Fruit fly (Drosophila melanogaster) whole organism, embryonic: Measurements from ENCODE around the gene CG13949.

Experiments used
- CG12299 ChIP-seq: fragments of 200-800 bp; sonication (Bioruptor generic); optimal IDR thresholded peaks from 2 replicates; lab custom pipeline; 2018; ENCODE audit warnings: missing biosample characterization, mild to moderate bottlenecking, missing genetic modification characterization
- CG12942 ChIP-seq: fragments of 200-800 bp; sonication (Bioruptor generic); optimal IDR thresholded peaks from 3 replicates; lab custom pipeline; 2016; ENCODE audit warnings: missing biosample characterization, missing genetic modification characterization
- CG13424 ChIP-seq: fragments of 200-800 bp; sonication (Bioruptor generic); optimal IDR thresholded peaks from 2 replicates; lab custom pipeline; 2019; ENCODE audit warnings: missing biosample characterization, mild to moderate bottlenecking, missing genetic modification characterization, moderate library complexity
- CG17328 ChIP-seq: fragments of 200-800 bp; sonication (Bioruptor generic); IDR thresholded peaks from 2 replicates; pipeline ENCODE4 v1.3.6; 2022; ENCODE audit warnings: missing biosample characterization, missing genetic modification characterization
- CG17802 ChIP-seq: fragments of 200-800 bp; sonication (Bioruptor generic); optimal IDR thresholded peaks from 2 replicates; lab custom pipeline; 2018; ENCODE audit warnings: missing biosample characterization, mild to moderate bottlenecking, missing genetic modification characterization, moderate library complexity
- CG18262 ChIP-seq: fragments of 200-800 bp; optimal IDR thresholded peaks from 3 replicates; lab custom pipeline; 2019; ENCODE audit warnings: missing biosample characterization, mild to moderate bottlenecking, missing genetic modification characterization, moderate library complexity
- CG2678 ChIP-seq: fragments of 200-800 bp; sonication (Bioruptor generic); optimal IDR thresholded peaks from 3 replicates; lab custom pipeline; 2019; ENCODE audit warnings: missing biosample characterization, mild to moderate bottlenecking, missing genetic modification characterization, moderate library complexity
- CG2889 ChIP-seq: fragments of 200-800 bp; sonication (Bioruptor generic); IDR thresholded peaks from 3 replicates; pipeline ENCODE4 v1.3.6; 2022; ENCODE audit warnings: missing biosample characterization, missing genetic modification characterization
- CG31365 ChIP-seq: fragments of 200-800 bp; sonication (Bioruptor generic); optimal IDR thresholded peaks from 2 replicates; lab custom pipeline; 2018; ENCODE audit warnings: missing biosample characterization, mild to moderate bottlenecking, missing genetic modification characterization
- CG4820 ChIP-seq: fragments of 200-800 bp; sonication (Bioruptor generic); optimal IDR thresholded peaks from 3 replicates; lab custom pipeline; 2016; ENCODE audit warnings: missing biosample characterization, missing genetic modification characterization
- CG4854 ChIP-seq: fragments of 200-800 bp; sonication (Bioruptor generic); optimal IDR thresholded peaks from 2 replicates; lab custom pipeline; 2016; ENCODE audit warnings: missing biosample characterization, missing genetic modification characterization, inconsistent platforms
- CG7271 ChIP-seq: fragments of 200-800 bp; sonication (Bioruptor generic); optimal IDR thresholded peaks from 2 replicates; lab custom pipeline; 2018; ENCODE audit warnings: missing biosample characterization, mild to moderate bottlenecking, missing genetic modification characterization, moderate library complexity
- CG8089 ChIP-seq: fragments of 200-800 bp; sonication (Bioruptor generic); optimal IDR thresholded peaks from 3 replicates; lab custom pipeline; 2016; ENCODE audit warnings: missing biosample characterization, missing genetic modification characterization
- CG8765 ChIP-seq: fragments of 200-800 bp; sonication (Bioruptor generic); IDR thresholded peaks from 2 replicates; pipeline ENCODE4 v1.3.6; 2022; ENCODE audit warnings: missing biosample characterization, missing genetic modification characterization
- CG9609 ChIP-seq: fragments of 200-800 bp; sonication (Bioruptor generic); optimal IDR thresholded peaks from 3 replicates; lab custom pipeline; 2016; ENCODE audit warnings: missing biosample characterization, missing genetic modification characterization
- Chrac-16 ChIP-seq: fragments of 200-800 bp; sonication (Bioruptor generic); optimal IDR thresholded peaks from 3 replicates; lab custom pipeline; 2016; ENCODE audit warnings: missing biosample characterization, missing genetic modification characterization
- CoRest ChIP-seq: fragments of 200-800 bp; sonication (Bioruptor generic); optimal IDR thresholded peaks from 3 replicates; lab custom pipeline; 2018; ENCODE audit warnings: missing biosample characterization, mild to moderate bottlenecking, missing genetic modification characterization, moderate library complexity
- Dad ChIP-seq: fragments of 200-800 bp; sonication (Bioruptor generic); optimal IDR thresholded peaks from 3 replicates; lab custom pipeline; 2016; ENCODE audit warnings: missing biosample characterization, missing genetic modification characterization
- Dek ChIP-seq: fragments of 200-800 bp; sonication (Bioruptor generic); optimal IDR thresholded peaks from 3 replicates; lab custom pipeline; 2019; ENCODE audit warnings: missing biosample characterization, mild to moderate bottlenecking, missing genetic modification characterization, moderate library complexity
- Dip3 ChIP-seq: fragments of 200-800 bp; sonication (Bioruptor generic); optimal IDR thresholded peaks from 3 replicates; lab custom pipeline; 2016; ENCODE audit warnings: missing biosample characterization, missing genetic modification characterization
- Gug ChIP-seq: fragments of 200-800 bp; sonication (Bioruptor generic); IDR thresholded peaks from 4 replicates; pipeline ENCODE4 v1.3.6; 2022; ENCODE audit warnings: missing biosample characterization, missing genetic modification characterization
- Hr51 ChIP-seq, 2 experiments: fragments of 200-800 bp; sonication (Bioruptor generic); optimal IDR thresholded peaks; 2 replicates in 1 of 2; 3 replicates in 1 of 2; lab custom pipeline; 2016 to 2018; ENCODE audit warnings: missing biosample characterization in 2 of 2, missing genetic modification characterization in 2 of 2, mild to moderate bottlenecking in 1 of 2, moderate library complexity in 1 of 2
- Med ChIP-seq: fragments of 200-800 bp; sonication (Bioruptor generic); peaks from one replicate; lab custom pipeline; 2016; ENCODE audit warnings: missing biosample characterization, missing genetic modification characterization, mild to moderate bottlenecking, inconsistent platforms, moderate library complexity
- NfI ChIP-seq: fragments of 200-800 bp; sonication (Bioruptor generic); optimal IDR thresholded peaks from 3 replicates; lab custom pipeline; 2018; ENCODE audit warnings: missing biosample characterization, mild to moderate bottlenecking, missing genetic modification characterization, moderate library complexity
- Xbp1 ChIP-seq: fragments of 200-800 bp; sonication (Bioruptor generic); optimal IDR thresholded peaks from 3 replicates; lab custom pipeline; 2016; ENCODE audit warnings: missing biosample characterization, mild to moderate bottlenecking, missing genetic modification characterization
- YL-1 ChIP-seq: fragments of 200-800 bp; sonication (Bioruptor generic); optimal IDR thresholded peaks from 3 replicates; lab custom pipeline; 2017; ENCODE audit warnings: missing biosample characterization, mild to moderate bottlenecking, missing genetic modification characterization
- ac ChIP-seq: fragments of 200-800 bp; sonication (Bioruptor generic); optimal IDR thresholded peaks from 3 replicates; lab custom pipeline; 2017; ENCODE audit warnings: missing biosample characterization, mild to moderate bottlenecking, missing genetic modification characterization
- bcd ChIP-seq: fragments of 200-800 bp; sonication (Bioruptor generic); optimal IDR thresholded peaks from 2 replicates; lab custom pipeline; 2017; ENCODE audit warnings: missing biosample characterization, mild to moderate bottlenecking, missing genetic modification characterization
- chm ChIP-seq: fragments of 200-800 bp; sonication (Bioruptor generic); IDR thresholded peaks from 2 replicates; pipeline ENCODE4 v1.3.6; 2022; ENCODE audit warnings: missing biosample characterization, missing genetic modification characterization
- crp ChIP-seq, 2 experiments: fragments of 200-800 bp; sonication (Bioruptor generic); optimal IDR thresholded peaks; 2 replicates in 1 of 2; 3 replicates in 1 of 2; lab custom pipeline; 2017; ENCODE audit warnings: missing biosample characterization in 2 of 2, missing genetic modification characterization in 2 of 2, mild to moderate bottlenecking in 1 of 2, moderate library complexity in 1 of 2
- da ChIP-seq: fragments of 200-800 bp; sonication (Bioruptor generic); optimal IDR thresholded peaks from 2 replicates; lab custom pipeline; 2016; ENCODE audit warnings: missing biosample characterization, missing genetic modification characterization
- esg ChIP-seq: fragments of 200-800 bp; sonication (Bioruptor generic); conservative IDR thresholded peaks from 2 replicates; pipeline ENCODE4 v1.3.6; 2022; ENCODE audit warnings: missing biosample characterization, missing genetic modification characterization
- ewg ChIP-seq: fragments of 200-800 bp; sonication (Bioruptor generic); optimal IDR thresholded peaks from 3 replicates; lab custom pipeline; 2017; ENCODE audit warnings: mild to moderate bottlenecking, missing biosample characterization, missing genetic modification reagents, missing genetic modification characterization
- grau ChIP-seq: fragments of 200-800 bp; optimal IDR thresholded peaks from 3 replicates; lab custom pipeline; 2019; ENCODE audit warnings: missing biosample characterization, mild to moderate bottlenecking, missing genetic modification characterization, moderate library complexity
- gro ChIP-seq: fragments of 200-800 bp; sonication (Bioruptor generic); optimal IDR thresholded peaks from 2 replicates; lab custom pipeline; 2016; ENCODE audit warnings: missing biosample characterization, missing genetic modification characterization
- lov ChIP-seq, 2 experiments: fragments of 200-800 bp in 1 of 2; fragments of >200 bp in 1 of 2; sonication (Bioruptor generic) in 1 of 2; IDR thresholded peaks in 1 of 2; optimal IDR thresholded peaks in 1 of 2; 2 replicates in 1 of 2; 3 replicates in 1 of 2; pipeline versions ENCODE4 v1.3.6 to Lab custom; 2017 to 2022; ENCODE audit warnings: missing biosample characterization in 1 of 2, missing genetic modification characterization in 1 of 2
- oc ChIP-seq: fragments of 200-800 bp; sonication (Bioruptor generic); optimal IDR thresholded peaks from 2 replicates; lab custom pipeline; 2018; ENCODE audit warnings: missing biosample characterization, mild to moderate bottlenecking, missing genetic modification characterization, moderate library complexity
- odd ChIP-seq: fragments of 200-800 bp; sonication (Bioruptor generic); optimal IDR thresholded peaks from 2 replicates; lab custom pipeline; 2017; ENCODE audit warnings: missing biosample characterization, mild to moderate bottlenecking, missing genetic modification characterization
- p53 ChIP-seq: fragments of 200-800 bp; sonication (Bioruptor generic); optimal IDR thresholded peaks from 2 replicates; lab custom pipeline; 2016; ENCODE audit warnings: missing biosample characterization, missing genetic modification characterization
- pan ChIP-seq, 4 experiments: fragments of >200 bp in 3 of 4; fragments of 200-800 bp in 1 of 4; sonication (Bioruptor generic) in 1 of 4; optimal IDR thresholded peaks in 3 of 4; IDR thresholded peaks in 1 of 4; 2 replicates each; pipeline versions ENCODE4 v1.3.6 to Lab custom; 2017 to 2022; ENCODE audit warnings: missing biosample characterization in 2 of 4, missing genetic modification characterization in 2 of 4, mixed read lengths in 1 of 4
- pb ChIP-seq: fragments of 200-800 bp; sonication (Bioruptor generic); optimal IDR thresholded peaks from 3 replicates; lab custom pipeline; 2016; ENCODE audit warnings: missing biosample characterization, missing genetic modification characterization
- phol ChIP-seq: fragments of 200-800 bp; sonication (Bioruptor generic); optimal IDR thresholded peaks from 3 replicates; lab custom pipeline; 2018; ENCODE audit warnings: missing biosample characterization, mild to moderate bottlenecking, missing genetic modification characterization, moderate library complexity
- sisA ChIP-seq: fragments of 200-800 bp; sonication (Bioruptor generic); IDR thresholded peaks from 2 replicates; pipeline ENCODE4 v1.3.6; 2022; ENCODE audit warnings: missing biosample characterization, missing genetic modification characterization
- twi ChIP-seq: fragments of 200-800 bp; optimal IDR thresholded peaks from 2 replicates; lab custom pipeline; 2019; ENCODE audit warnings: missing biosample characterization, mild to moderate bottlenecking, missing genetic modification characterization, moderate library complexity
- tx ChIP-seq: fragments of 200-800 bp; sonication (Bioruptor generic); optimal IDR thresholded peaks from 2 replicates; lab custom pipeline; 2016; ENCODE audit warnings: missing biosample characterization, missing genetic modification characterization
- zfh1 ChIP-seq: fragments of 200-800 bp; sonication (Bioruptor generic); IDR thresholded peaks from 3 replicates; pipeline ENCODE4 v1.3.6; 2022; ENCODE audit warnings: missing biosample characterization, missing genetic modification characterization
- zfh2 ChIP-seq: fragments of 200-800 bp; sonication (Bioruptor generic); optimal IDR thresholded peaks from 2 replicates; lab custom pipeline; 2016; ENCODE audit warnings: missing biosample characterization, missing genetic modification characterization

The CG13949 gene

dm6 chr2L:846167-846868 lies 8.8 kb upstream of the CG13949 start (continued):
- TF ChIP-seq da (GFP tag; lab: Kevin White, UChicago), result no peak
- peak; percentile 28 to 80 for TF ChIP-seq Hr51 (GFP tag; optimal IDR thresholded peaks at IDR 0.05; lab: Kevin White, UChicago)
- peak; percentile 32 for TF ChIP-seq gro (GFP tag; lab: Kevin White, UChicago)
- peak; percentile 18 for TF ChIP-seq CG12299 (tag; lab: Kevin White, UChicago)
- TF ChIP-seq pb (GFP tag; lab: Kevin White, UChicago), result peak; percentile 66
- TF ChIP-seq CG18262 (tag; lab: Kevin White, UChicago), result peak; percentile 76
- peak; percentile 54 for TF ChIP-seq CG4820 (GFP tag; lab: Kevin White, UChicago)
- no peak for TF ChIP-seq Dek
- no peak for TF ChIP-seq CG8765 (GFP tag; lab: Robert Waterston, UW)
- TF ChIP-seq CG4854 (GFP tag; lab: Kevin White, UChicago), result peak; percentile 27
- peak; percentile 66 for TF ChIP-seq CG13424 (tag; lab: Kevin White, UChicago)
- TF ChIP-seq CG31365 (tag; lab: Kevin White, UChicago), result peak; percentile 43
- TF ChIP-seq zfh1, result 0 out of 3 replicates have a peak, but pooled peaks have one; percentile 5
- TF ChIP-seq zfh2 (GFP tag; lab: Kevin White, UChicago), result peak; percentile 11
- TF ChIP-seq tx (GFP tag; lab: Kevin White, UChicago), result peak; percentile 33
- TF ChIP-seq CG2678, result peak; percentile 71
- TF ChIP-seq Dip3 (GFP tag; lab: Kevin White, UChicago), result peak; percentile 17
- TF ChIP-seq Chrac-16 (GFP tag; lab: Kevin White, UChicago), result peak; percentile 52
- peak; percentile 93 for TF ChIP-seq Med (GFP tag; lab: Kevin White, UChicago)
- peak; percentile 29 for TF ChIP-seq odd (GFP tag; lab: Kevin White, UChicago)
- TF ChIP-seq CG17328 (GFP tag; lab: Robert Waterston, UW), result peak; percentile 59; the same call in 1 of the 2 replicates
- TF ChIP-seq ewg (GFP tag; lab: Kevin White, UChicago), result peak; percentile 52
- peak; percentile 52 for TF ChIP-seq oc (tag; lab: Kevin White, UChicago)
- TF ChIP-seq YL-1 (GFP tag; lab: Kevin White, UChicago), result no peak
- peak; percentile 52 for TF ChIP-seq CG8089
- no peak for TF ChIP-seq CG7271 (tag; lab: Kevin White, UChicago)
- TF ChIP-seq Dad (GFP tag; lab: Kevin White, UChicago), result peak; percentile 8
- TF ChIP-seq twi (tag; lab: Kevin White, UChicago), result no peak
- TF ChIP-seq ac (GFP tag; lab: Kevin White, UChicago), result no peak
- peak; percentile 61 for TF ChIP-seq NfI (GFP tag; lab: Kevin White, UChicago)
- peak; percentile 34 for TF ChIP-seq CG17802 (tag; lab: Kevin White, UChicago)
- peak; percentile 48 for TF ChIP-seq Xbp1
- peak; percentile 33 for TF ChIP-seq CG9609 (GFP tag; lab: Kevin White, UChicago)
- peak; percentile 67 for TF ChIP-seq sisA (GFP tag; lab: Robert Waterston, UW)
- peak; percentile 34; the same call in 1 of the 2 replicates for TF ChIP-seq chm
- TF ChIP-seq pan (optimal IDR thresholded peaks at IDR 0.05; lab: Kevin White, UChicago), result no peak
- peak in 1 of 2 experiments; percentile 70 for TF ChIP-seq pan (GFP tag; optimal IDR thresholded peaks at IDR 0.05 in 1 of 2, IDR thresholded peaks at IDR 0.05 in 1 of 2)
- peak; percentile 62 for TF ChIP-seq bcd (GFP tag; lab: Kevin White, UChicago)
- no peak for TF ChIP-seq CG2889 (GFP tag; lab: Robert Waterston, UW)
- TF ChIP-seq CoRest (tag; lab: Kevin White, UChicago), result peak; percentile 68
- TF ChIP-seq lov (optimal IDR thresholded peaks at IDR 0.05; lab: Kevin White, UChicago), result no peak
- TF ChIP-seq lov (GFP tag; IDR thresholded peaks at IDR 0.05; lab: Robert Waterston, UW), result no peak
- peak; percentile 62 for TF ChIP-seq grau (tag; lab: Kevin White, UChicago)
- TF ChIP-seq crp (GFP tag; optimal IDR thresholded peaks at IDR 0.05; lab: Kevin White, UChicago), result peak in 1 of 2 experiments; percentile 61
- peak; percentile 46; the same call in 1 of the 2 replicates for TF ChIP-seq esg (GFP tag; lab: Robert Waterston, UW)
- peak; percentile 35 for TF ChIP-seq p53
- peak; percentile 31; the same call in 2 of the 4 replicates for TF ChIP-seq Gug (GFP tag; lab: Robert Waterston, UW)
- peak; percentile 54 for TF ChIP-seq CG12942 (GFP tag; lab: Kevin White, UChicago)
- peak; percentile 81 for TF ChIP-seq phol (tag; lab: Kevin White, UChicago)
